Fruit fly (Drosophila melanogaster) whole organism, prepupa: ENCODE data around the gene CG13694.

Experiments used
- Blimp-1 ChIP-seq: fragments of 200-800 bp; sonication (Bioruptor generic); optimal IDR thresholded peaks from 3 replicates; lab custom pipeline; 2017; ENCODE audit warnings: missing biosample characterization, missing genetic modification characterization, mild to moderate bottlenecking, moderate library complexity, missing genetic modification reagents
- CG10631 ChIP-seq: fragments of 200-800 bp; sonication (Bioruptor generic); optimal IDR thresholded peaks from 2 replicates; lab custom pipeline; 2016; ENCODE audit warnings: missing biosample characterization, missing genetic modification characterization
- CG10669 ChIP-seq: fragments of 200-800 bp; sonication (Bioruptor generic); optimal IDR thresholded peaks from 3 replicates; lab custom pipeline; 2018; ENCODE audit warnings: missing biosample characterization, mild to moderate bottlenecking, missing genetic modification characterization, moderate library complexity
- CG11294 ChIP-seq: fragments of 200-800 bp; sonication (Bioruptor generic); IDR thresholded peaks from 2 replicates; pipeline ENCODE4 v1.3.6; 2022; ENCODE audit warnings: missing biosample characterization, missing genetic modification characterization
- CG11762 ChIP-seq: fragments of 200-800 bp; sonication (Bioruptor generic); optimal IDR thresholded peaks from 3 replicates; lab custom pipeline; 2016; ENCODE audit warnings: missing biosample characterization, missing genetic modification characterization; ENCODE audit not compliant: insufficient read depth
- CG11902 ChIP-seq: fragments of 200-800 bp; sonication (Bioruptor generic); optimal IDR thresholded peaks from 3 replicates; lab custom pipeline; 2016; ENCODE audit warnings: missing biosample characterization, missing genetic modification characterization
- CG1621 ChIP-seq: fragments of 200-800 bp; sonication (Bioruptor generic); optimal IDR thresholded peaks from 3 replicates; lab custom pipeline; 2018; ENCODE audit warnings: missing biosample characterization, mild to moderate bottlenecking, missing genetic modification characterization
- CG16779 ChIP-seq: fragments of 200-800 bp; sonication (Bioruptor generic); optimal IDR thresholded peaks from 3 replicates; lab custom pipeline; 2017; ENCODE audit warnings: missing biosample characterization, mild to moderate bottlenecking, missing genetic modification characterization
- CG3032 ChIP-seq: fragments of 200-800 bp; optimal IDR thresholded peaks from 2 replicates; lab custom pipeline; 2019; ENCODE audit warnings: missing biosample characterization, mild to moderate bottlenecking, missing genetic modification characterization, moderate library complexity
- CG31627 ChIP-seq: fragments of 200-800 bp; sonication (Bioruptor generic); optimal IDR thresholded peaks from 3 replicates; lab custom pipeline; 2016; ENCODE audit warnings: missing biosample characterization, missing genetic modification characterization
- CG34406 ChIP-seq: fragments of 200-800 bp; sonication (Bioruptor generic); optimal IDR thresholded peaks from 3 replicates; lab custom pipeline; 2016; ENCODE audit warnings: missing biosample characterization, missing genetic modification characterization
- CG3919 ChIP-seq: fragments of 200-800 bp; sonication (Bioruptor generic); optimal IDR thresholded peaks from 3 replicates; lab custom pipeline; 2016; ENCODE audit warnings: missing biosample characterization, missing genetic modification characterization
- CG4318 ChIP-seq: fragments of 200-800 bp; sonication (Bioruptor generic); optimal IDR thresholded peaks from 3 replicates; lab custom pipeline; 2017; ENCODE audit warnings: missing biosample characterization, mild to moderate bottlenecking, missing genetic modification characterization
- CG6163 ChIP-seq: fragments of 200-800 bp; sonication (Bioruptor generic); IDR thresholded peaks from 3 replicates; pipeline ENCODE4 v1.3.6; 2022; ENCODE audit warnings: missing biosample characterization, missing genetic modification characterization
- CG6276 ChIP-seq: fragments of 200-800 bp; sonication (Bioruptor generic); optimal IDR thresholded peaks from 2 replicates; lab custom pipeline; 2017; ENCODE audit warnings: missing biosample characterization, mild to moderate bottlenecking, missing genetic modification characterization
- CG6792 ChIP-seq: fragments of 200-800 bp; sonication (Bioruptor generic); optimal IDR thresholded peaks from 3 replicates; lab custom pipeline; 2016; ENCODE audit warnings: missing biosample characterization, missing genetic modification characterization
- CG6808 ChIP-seq: fragments of 200-800 bp; sonication (Bioruptor generic); optimal IDR thresholded peaks from 3 replicates; lab custom pipeline; 2017; ENCODE audit warnings: missing biosample characterization, missing genetic modification characterization, mild to moderate bottlenecking, moderate library complexity, missing genetic modification reagents
- CG6854 ChIP-seq: fragments of 200-800 bp; sonication (Bioruptor generic); optimal IDR thresholded peaks from 2 replicates; lab custom pipeline; 2017; ENCODE audit warnings: missing biosample characterization, mild to moderate bottlenecking, missing genetic modification characterization
- CG7368 ChIP-seq: fragments of 200-800 bp; sonication (Bioruptor generic); optimal IDR thresholded peaks from 3 replicates; lab custom pipeline; 2016; ENCODE audit warnings: missing biosample characterization, missing genetic modification characterization
- CG8119 ChIP-seq: fragments of 200-800 bp; sonication (Bioruptor generic); IDR thresholded peaks from 3 replicates; pipeline ENCODE4 v1.3.6; 2022; ENCODE audit warnings: missing biosample characterization, missing genetic modification characterization
- CG8632 ChIP-seq: fragments of 200-800 bp; sonication (Bioruptor generic); optimal IDR thresholded peaks from 3 replicates; lab custom pipeline; 2016; ENCODE audit warnings: missing biosample characterization, missing genetic modification characterization
- CG9139 ChIP-seq: fragments of 200-800 bp; sonication (Bioruptor generic); optimal IDR thresholded peaks from 3 replicates; lab custom pipeline; 2017; ENCODE audit warnings: missing biosample characterization, mild to moderate bottlenecking, missing genetic modification characterization
- Eip75B ChIP-seq: fragments of 200-800 bp; sonication (Bioruptor generic); optimal IDR thresholded peaks from 3 replicates; lab custom pipeline; 2016; ENCODE audit warnings: missing biosample characterization, missing genetic modification characterization
- Eip78C ChIP-seq: fragments of 200-800 bp; sonication (Bioruptor generic); peaks from one replicate; lab custom pipeline; 2016; ENCODE audit warnings: missing biosample characterization, missing genetic modification characterization
- Eip93F ChIP-seq: fragments of 200-800 bp; sonication (Bioruptor generic); optimal IDR thresholded peaks from 2 replicates; lab custom pipeline; 2016; ENCODE audit warnings: missing biosample characterization, mild to moderate bottlenecking, missing genetic modification characterization
- Ets21C ChIP-seq: fragments of 200-800 bp; sonication (Bioruptor generic); optimal IDR thresholded peaks from 3 replicates; lab custom pipeline; 2016; ENCODE audit warnings: missing biosample characterization, missing genetic modification characterization
- Hr38 ChIP-seq: sonication (Bioruptor generic); optimal IDR thresholded peaks from 2 replicates; lab custom pipeline; 2016; ENCODE audit warnings: missing biosample characterization, missing genetic modification characterization
- Hr39 ChIP-seq: fragments of 200-800 bp; sonication (Bioruptor generic); optimal IDR thresholded peaks from 2 replicates; lab custom pipeline; 2016; ENCODE audit warnings: missing biosample characterization, missing genetic modification characterization
- Hr4 ChIP-seq: fragments of 200-800 bp; sonication (Bioruptor generic); optimal IDR thresholded peaks from 3 replicates; lab custom pipeline; 2016; ENCODE audit warnings: missing biosample characterization, missing genetic modification characterization
- Lpt ChIP-seq: fragments of 200-800 bp; sonication (Bioruptor generic); optimal IDR thresholded peaks from 3 replicates; lab custom pipeline; 2016; ENCODE audit warnings: missing biosample characterization, missing genetic modification characterization
- Met ChIP-seq: fragments of 200-800 bp; sonication (Bioruptor generic); optimal IDR thresholded peaks from 3 replicates; lab custom pipeline; 2016; ENCODE audit warnings: missing biosample characterization, missing genetic modification characterization
- Smox ChIP-seq: fragments of 200-800 bp; sonication (Bioruptor generic); optimal IDR thresholded peaks from 3 replicates; lab custom pipeline; 2016; ENCODE audit warnings: missing biosample characterization, missing genetic modification characterization
- Sox102F ChIP-seq: fragments of 200-800 bp; sonication (Bioruptor generic); optimal IDR thresholded peaks from 2 replicates; lab custom pipeline; 2016; ENCODE audit warnings: missing biosample characterization, mild to moderate bottlenecking, missing genetic modification characterization
- Sox14 ChIP-seq: fragments of 200-800 bp; sonication (Bioruptor generic); optimal IDR thresholded peaks from 3 replicates; lab custom pipeline; 2016; ENCODE audit warnings: missing biosample characterization, missing genetic modification characterization
- Sox15 ChIP-seq: fragments of 200-800 bp; sonication (Bioruptor generic); optimal IDR thresholded peaks from 3 replicates; lab custom pipeline; 2016; ENCODE audit warnings: missing biosample characterization, missing genetic modification characterization
- achi ChIP-seq: fragments of 200-800 bp; sonication (Bioruptor generic); optimal IDR thresholded peaks from 3 replicates; lab custom pipeline; 2016; ENCODE audit warnings: missing biosample characterization, missing genetic modification characterization
- cyc ChIP-seq: fragments of 200-800 bp; sonication (Bioruptor generic); optimal IDR thresholded peaks from 3 replicates; lab custom pipeline; 2016; ENCODE audit warnings: missing biosample characterization, missing genetic modification characterization
- dac ChIP-seq: fragments of 200-800 bp; sonication (Bioruptor generic); optimal IDR thresholded peaks from 2 replicates; lab custom pipeline; 2017; ENCODE audit warnings: missing biosample characterization, mild to moderate bottlenecking, missing genetic modification characterization
- dsx ChIP-seq: fragments of 200-800 bp; optimal IDR thresholded peaks from 3 replicates; lab custom pipeline; 2019; ENCODE audit warnings: missing biosample characterization, mild to moderate bottlenecking, missing genetic modification characterization, moderate library complexity; ENCODE audit not compliant: poor library complexity, severe bottlenecking
- eg ChIP-seq: fragments of 200-800 bp; sonication (Bioruptor generic); IDR thresholded peaks from 3 replicates; pipeline ENCODE4 v1.3.6; 2022; ENCODE audit warnings: missing biosample characterization, missing genetic modification characterization
- esn ChIP-seq: fragments of 200-800 bp; sonication (Bioruptor generic); optimal IDR thresholded peaks from 2 replicates; lab custom pipeline; 2016; ENCODE audit warnings: missing biosample characterization, mild to moderate bottlenecking, missing genetic modification characterization, moderate library complexity
- fkh ChIP-seq: fragments of 200-800 bp; sonication (Bioruptor generic); optimal IDR thresholded peaks from 3 replicates; lab custom pipeline; 2017; ENCODE audit warnings: missing biosample characterization, mild to moderate bottlenecking, missing genetic modification characterization, moderate library complexity
- pdm3 ChIP-seq: fragments of 200-800 bp; sonication (Bioruptor generic); optimal IDR thresholded peaks from 3 replicates; lab custom pipeline; 2016; ENCODE audit warnings: missing biosample characterization, missing genetic modification characterization
- salr ChIP-seq, 2 experiments: fragments of 200-800 bp; sonication (Bioruptor generic); optimal IDR thresholded peaks; 3 replicates each; lab custom pipeline; 2016 to 2018; ENCODE audit warnings: missing biosample characterization in 2 of 2, missing genetic modification characterization in 2 of 2, mild to moderate bottlenecking in 1 of 2
- spab ChIP-seq: fragments of 200-800 bp; sonication (Bioruptor generic); optimal IDR thresholded peaks from 2 replicates; lab custom pipeline; 2017; ENCODE audit warnings: missing biosample characterization, mild to moderate bottlenecking, missing genetic modification characterization, missing genetic modification reagents
- svp ChIP-seq: fragments of 200-800 bp; sonication (Bioruptor generic); peaks from one replicate; lab custom pipeline; 2016; ENCODE audit warnings: missing biosample characterization, missing genetic modification characterization
- topi ChIP-seq: fragments of 200-800 bp; sonication (Bioruptor generic); optimal IDR thresholded peaks from 3 replicates; lab custom pipeline; 2016; ENCODE audit warnings: missing biosample characterization, missing genetic modification characterization
- vri ChIP-seq: fragments of 200-800 bp; sonication (Bioruptor generic); optimal IDR thresholded peaks from 3 replicates; lab custom pipeline; 2016; ENCODE audit warnings: missing biosample characterization, mild to moderate bottlenecking, missing genetic modification characterization

The CG13694 gene

dm6 chr2L:128977-129941 lies 13.0 kb upstream of the CG13694 start (continued):
- TF ChIP-seq CG6276 (GFP tag; lab: Kevin White, UChicago): peak; percentile 65
- peak; percentile 66 for TF ChIP-seq CG8119
- no peak for TF ChIP-seq CG11902 (GFP tag; lab: Kevin White, UChicago)
- TF ChIP-seq CG6854: peak; percentile 91
- TF ChIP-seq salr (GFP tag; optimal IDR thresholded peaks at IDR 0.05; lab: Kevin White, UChicago): peak in 1 of 2 experiments; percentile 10
- no peak for TF ChIP-seq CG4318
- TF ChIP-seq pdm3 (GFP tag; lab: Kevin White, UChicago): no peak
- peak; percentile 47 for TF ChIP-seq CG3919 (GFP tag; lab: Kevin White, UChicago)
- peak; percentile 96 for TF ChIP-seq Sox14 (GFP tag; lab: Kevin White, UChicago)
- peak; percentile 80 for TF ChIP-seq CG16779 (tag; lab: Kevin White, UChicago)
- TF ChIP-seq CG10631 (GFP tag; lab: Kevin White, UChicago): no peak
- peak; percentile 47 for TF ChIP-seq Met
- peak; percentile 63 for TF ChIP-seq CG9139 (GFP tag; lab: Kevin White, UChicago)
- peak; percentile 40 for TF ChIP-seq CG1621 (tag; lab: Kevin White, UChicago)
- peak; percentile 83 for TF ChIP-seq Eip78C
- no peak for TF ChIP-seq Smox
- TF ChIP-seq Lpt (GFP tag; lab: Kevin White, UChicago): peak; percentile 21
- no peak for TF ChIP-seq CG11294 (GFP tag; lab: Robert Waterston, UW)
- peak; percentile 11 for TF ChIP-seq cyc (GFP tag; lab: Kevin White, UChicago)
- peak; percentile 87 for TF ChIP-seq Sox102F (GFP tag; lab: Kevin White, UChicago)
- TF ChIP-seq Eip93F (GFP tag; lab: Kevin White, UChicago): peak; percentile 83
- TF ChIP-seq CG3032 (tag; lab: Kevin White, UChicago): no peak
- TF ChIP-seq CG6792 (GFP tag; lab: Kevin White, UChicago): peak; percentile 6
- TF ChIP-seq Eip75B: peak; percentile 37
- peak; percentile 87 for TF ChIP-seq svp (GFP tag; lab: Kevin White, UChicago)

dm6 chr2L:128296-128715 lies 12.0 kb upstream of the CG13694 start:
- TF ChIP-seq salr (GFP tag; optimal IDR thresholded peaks at IDR 0.05; lab: Kevin White, UChicago) (no peak), esn (GFP tag; lab: Kevin White, UChicago) (no peak), CG11294 (GFP tag; lab: Robert Waterston, UW) (no peak), CG11762 (no peak), CG31627 (GFP tag; lab: Kevin White, UChicago) (no peak), Eip75B (no peak), CG6276 (GFP tag; lab: Kevin White, UChicago) (no peak), cyc (GFP tag; lab: Kevin White, UChicago) (no peak), achi (GFP tag; lab: Kevin White, UChicago) (no peak), CG16779 (tag; lab: Kevin White, UChicago) (no peak), topi (GFP tag; lab: Kevin White, UChicago) (no peak), CG34406 (no peak), Blimp-1 (no peak), Hr39 (no peak), dsx (GFP tag; lab: Kevin White, UChicago) (no peak), spab (GFP tag; lab: Kevin White, UChicago) (peak; percentile 5), Ets21C (GFP tag; lab: Kevin White, UChicago) (no peak), fkh (GFP tag; lab: Kevin White, UChicago) (peak; percentile 72), Hr38 (GFP tag; lab: Kevin White, UChicago) (no peak), CG6163 (GFP tag; lab: Robert Waterston, UW) (no peak), vri (GFP tag; lab: Kevin White, UChicago) (no peak), CG7368 (no peak), eg (GFP tag; lab: Robert Waterston, UW) (peak; percentile 18; the same call in 1 of the 3 replicates), CG1621 (tag; lab: Kevin White, UChicago) (peak; percentile 89), CG6854 (no peak), svp (GFP tag; lab: Kevin White, UChicago) (peak; percentile 16), Hr4 (GFP tag; lab: Kevin White, UChicago) (no peak), CG6808 (GFP tag; lab: Kevin White, UChicago) (peak; percentile 35), CG8632 (GFP tag; lab: Kevin White, UChicago) (no peak), Sox15 (GFP tag; lab: Kevin White, UChicago) (no peak), CG10669 (no peak), dac (GFP tag; lab: Kevin White, UChicago) (no peak), Met (no peak)
